Fruit fly (Drosophila melanogaster): ENCODE data around the gene Nep5.

Gene Nep5

dm6 chr3R:27082752-27083151 is 18.8 kb upstream of the Nep5 start:
- TF ChIP-seq CG17801 (GFP tag; optimal IDR thresholded peaks at IDR 0.05; ENCODE audit: partially characterized antibody) = no peak

- no peak for TF ChIP-seq CG17801 (GFP tag; optimal IDR thresholded peaks at IDR 0.05; ENCODE audit: partially characterized antibody)
Observed at dm6 chr3R:27076618-27077017, 12.6 kb upstream of the Nep5 start.

- no peak for TF ChIP-seq CG17801 (GFP tag; optimal IDR thresholded peaks at IDR 0.05; ENCODE audit: partially characterized antibody)
Observed at dm6 chr3R:27075694-27076093, 11.7 kb upstream of the Nep5 start, which contains the start of gene CG14257. Gene CG14257, plus strand, starts transcription at chr3R:27075870.

dm6 chr3R:27070906-27071498 is 7.0 kb upstream of the Nep5 start:
- TF ChIP-seq CG17801 (GFP tag; optimal IDR thresholded peaks at IDR 0.05; ENCODE audit: partially characterized antibody) = no peak

- TF ChIP-seq CG17801 (GFP tag; optimal IDR thresholded peaks at IDR 0.05; ENCODE audit: partially characterized antibody) = peak; percentile 23
Observed at dm6 chr3R:27069810-27070625, 6.0 kb upstream of the Nep5 start, which contains the start of gene spz. Gene spz, minus strand, starts transcription at chr3R:27070070.

- TF ChIP-seq CG17801 (GFP tag; optimal IDR thresholded peaks at IDR 0.05; ENCODE audit: partially characterized antibody) = no peak
Observed at dm6 chr3R:27069201-27069600, 5.2 kb upstream of the Nep5 start.

dm6 chr3R:27067362-27067761 is 3.4 kb upstream of the Nep5 start:
- TF ChIP-seq CG17801 (GFP tag; optimal IDR thresholded peaks at IDR 0.05; ENCODE audit: partially characterized antibody) = no peak

- no peak for TF ChIP-seq CG17801 (GFP tag; optimal IDR thresholded peaks at IDR 0.05; ENCODE audit: partially characterized antibody)
Observed at dm6 chr3R:27065136-27065535, 1.1 kb upstream of the Nep5 start, which contains the start of gene CG43935. Gene CG43935, plus strand, starts transcription at chr3R:27065436.

dm6 chr3R:27061916-27062315 is 2.1 kb downstream of the Nep5 start, which contains the start of gene CG34292:
Gene CG34292, plus strand, starts transcription at chr3R:27062216.
- TF ChIP-seq CG17801 (GFP tag; optimal IDR thresholded peaks at IDR 0.05; ENCODE audit: partially characterized antibody) = no peak

- no peak for TF ChIP-seq CG17801 (GFP tag; optimal IDR thresholded peaks at IDR 0.05; ENCODE audit: partially characterized antibody)
Observed at dm6 chr3R:27056152-27056551, 7.8 kb downstream of the Nep5 start.

- no peak for TF ChIP-seq CG17801 (GFP tag; optimal IDR thresholded peaks at IDR 0.05; ENCODE audit: partially characterized antibody)
Observed at dm6 chr3R:27049549-27049948, 14.4 kb downstream of the Nep5 start.

dm6 chr3R:27048561-27049270 is 15.3 kb downstream of the Nep5 start, which contains the start of gene TwdlT:
Gene TwdlT, plus strand, starts transcription at chr3R:27049220.
- no peak for TF ChIP-seq CG17801 (GFP tag; optimal IDR thresholded peaks at IDR 0.05; ENCODE audit: partially characterized antibody)

- no peak for TF ChIP-seq CG17801 (GFP tag; optimal IDR thresholded peaks at IDR 0.05; ENCODE audit: partially characterized antibody)
Observed at dm6 chr3R:27040044-27040443, 24.0 kb downstream of the Nep5 start.

- TF ChIP-seq CG17801 (GFP tag; optimal IDR thresholded peaks at IDR 0.05; ENCODE audit: partially characterized antibody) = no peak
Observed at dm6 chr3R:27033935-27034334, 30.1 kb downstream of the Nep5 start.

dm6 chr3R:27026009-27026408 is 38.0 kb downstream of the Nep5 start, which contains the start of gene CG6271:
Gene CG6271, minus strand, starts transcription at chr3R:27026109.
- no peak for TF ChIP-seq CG17801 (GFP tag; optimal IDR thresholded peaks at IDR 0.05; ENCODE audit: partially characterized antibody)
